Worm (Caenorhabditis elegans) whole organism, L2 larva: ENCODE results near the gene F35D2.3.

ENCODE experiments used
- alr-1 ChIP-seq: fragments of 150-350 bp; optimal IDR thresholded peaks from 2 replicates; lab custom pipeline; 2014; ENCODE audit warnings: missing biosample characterization, missing genetic modification characterization
- ama-1 ChIP-seq: fragments of 150-350 bp; optimal IDR thresholded peaks from 2 replicates; lab custom pipeline; 2018; ENCODE audit warnings: inconsistent platforms
- blmp-1 ChIP-seq: sonication (generic microtip); optimal IDR thresholded peaks from 2 replicates; lab custom pipeline; 2017; ENCODE audit warnings: missing genetic modification characterization, mild to moderate bottlenecking, missing compliant biosample characterization, antibody characterized with exemption, moderate library complexity; ENCODE audit not compliant: insufficient read depth
- ceh-16 ChIP-seq: fragments of 150-350 bp; optimal IDR thresholded peaks from 2 replicates; lab custom pipeline; 2014; ENCODE audit warnings: missing biosample characterization, missing genetic modification characterization
- egl-27 ChIP-seq: sonication (generic microtip); optimal IDR thresholded peaks from 3 replicates; lab custom pipeline; 2017; ENCODE audit warnings: missing biosample characterization, missing genetic modification reagents, missing genetic modification characterization
- elt-3 ChIP-seq: sonication (generic microtip); optimal IDR thresholded peaks from 2 replicates; lab custom pipeline; 2017; ENCODE audit warnings: missing biosample characterization, missing genetic modification characterization
- gmeb-1 ChIP-seq: fragments of 150-350 bp; optimal IDR thresholded peaks from 2 replicates; lab custom pipeline; 2014; ENCODE audit warnings: missing biosample characterization, missing genetic modification characterization
- lin-13 ChIP-seq: fragments of 150-350 bp; optimal IDR thresholded peaks from 2 replicates; lab custom pipeline; 2014; ENCODE audit warnings: missing biosample characterization, missing genetic modification reagents, missing genetic modification characterization
- nhr-25 ChIP-seq: fragments of 150-350 bp; sonication (generic microtip); optimal IDR thresholded peaks from 3 replicates; lab custom pipeline; 2014; ENCODE audit warnings: missing biosample characterization, missing genetic modification characterization
- nhr-77 ChIP-seq: fragments of 150-350 bp; optimal IDR thresholded peaks from 2 replicates; lab custom pipeline; 2014; ENCODE audit warnings: missing biosample characterization, missing genetic modification characterization
- skn-1 ChIP-seq: sonication (generic microtip); optimal IDR thresholded peaks from 2 replicates; lab custom pipeline; 2017; ENCODE audit warnings: missing biosample characterization, missing genetic modification characterization
- snpc-4 ChIP-seq: fragments of 150-350 bp; optimal IDR thresholded peaks from 2 replicates; lab custom pipeline; 2014; ENCODE audit warnings: missing biosample characterization, missing genetic modification characterization
- ztf-4 ChIP-seq: fragments of 150-350 bp; optimal IDR thresholded peaks from 2 replicates; lab custom pipeline; 2014; ENCODE audit warnings: missing biosample characterization, missing genetic modification characterization

ce11 chrII:7561494-7561893, 8.9 kb upstream of the F35D2.3 start, which contains the start of the genes ZK1290.11 and ZK1290.1:
- TF ChIP-seq ceh-16 (tag; lab: Kevin White, UChicago) (no peak), nhr-25 (no peak), nhr-77 (tag; lab: Kevin White, UChicago) (no peak), blmp-1 (tag; lab: Kevin White, UChicago) (no peak), egl-27 (tag; lab: Kevin White, UChicago) (no peak), alr-1 (tag; lab: Kevin White, UChicago) (no peak), ama-1 (no peak), snpc-4 (tag; lab: Kevin White, UChicago) (no peak), gmeb-1 (no peak), ztf-4 (tag; lab: Kevin White, UChicago) (no peak), elt-3 (tag; lab: Kevin White, UChicago) (no peak), skn-1 (tag; lab: Kevin White, UChicago) (no peak), lin-13 (GFP tag; lab: Kevin White, UChicago) (no peak)
